Worm (Caenorhabditis elegans): ENCODE measurements around the gene ceh-30.

Gene ceh-30

ce11 chrX:3089894-3090414 is 26.6 kb downstream of the ceh-30 start (continued):
- TF ChIP-seq mef-2 (tag; optimal IDR thresholded peaks at IDR 0.05) (no peak), ztf-11 (tag; optimal IDR thresholded peaks at IDR 0.05) (no peak), snu-23 (GFP tag; optimal IDR thresholded peaks at IDR 0.05) (peak; percentile 66), isw-1 (GFP tag; IDR thresholded peaks at IDR 0.05) (no peak), elt-2 (tag; optimal IDR thresholded peaks at IDR 0.05) (peak; percentile 78), efl-3 (GFP tag; optimal IDR thresholded peaks at IDR 0.05) (no peak), C16A3.4 (tag; optimal IDR thresholded peaks at IDR 0.05) (no peak), Y116A8C.19 (tag; optimal IDR thresholded peaks at IDR 0.05; ENCODE audit: borderline replicate concordance) (no peak), lin-14 (GFP tag; optimal IDR thresholded peaks at IDR 0.05) (peak; percentile 90), egl-27 (tag; optimal IDR thresholded peaks at IDR 0.05) (no peak), C04F5.9 (tag; optimal IDR thresholded peaks at IDR 0.05) (no peak), nhr-84 (tag; optimal IDR thresholded peaks at IDR 0.05) (no peak), hpl-2 (GFP tag; optimal IDR thresholded peaks at IDR 0.05) (no peak), nhr-12 (tag; optimal IDR thresholded peaks at IDR 0.05) (no peak), unc-130 (tag; optimal IDR thresholded peaks at IDR 0.05) (peak; percentile 38), lin-15B (tag; optimal IDR thresholded peaks at IDR 0.05) (no peak), ama-1 (optimal IDR thresholded peaks at IDR 0.05) (no peak), zag-1 (tag; optimal IDR thresholded peaks at IDR 0.05) (no peak), lin-13 (GFP tag; optimal IDR thresholded peaks at IDR 0.05) (no peak), nhr-11 (tag; optimal IDR thresholded peaks at IDR 0.05) (no peak), unc-30 (tag; optimal IDR thresholded peaks at IDR 0.05) (no peak), elt-3 (tag; optimal IDR thresholded peaks at IDR 0.05) (peak in 5 of 6 experiments; percentile 25 to 72 (median 42)), lin-39 (tag; optimal IDR thresholded peaks at IDR 0.05) (no peak), jun-1 (tag; optimal IDR thresholded peaks at IDR 0.05) (no peak), hlh-17 (GFP tag; optimal IDR thresholded peaks at IDR 0.05; ENCODE audit: borderline replicate concordance) (no peak), ceh-90 (tag; optimal IDR thresholded peaks at IDR 0.05) (no peak), ceh-88 (GFP tag; IDR thresholded peaks at IDR 0.05) (peak; percentile 31; the same call in 1 of the 2 replicates), pag-3 (tag; optimal IDR thresholded peaks at IDR 0.05; ENCODE audit: borderline replicate concordance, insufficient read depth) (peak; percentile 24), tbx-2 (tag; optimal IDR thresholded peaks at IDR 0.05) (peak; percentile 54), ceh-82 (tag; optimal IDR thresholded peaks at IDR 0.05) (peak in 1 of 3 experiments; percentile 65), rnt-1 (tag; optimal IDR thresholded peaks at IDR 0.05) (peak; percentile 59), pax-3 (tag; optimal IDR thresholded peaks at IDR 0.05) (no peak), dsc-1 (tag; optimal IDR thresholded peaks at IDR 0.05) (peak; percentile 35), efl-1 (optimal IDR thresholded peaks at IDR 0.05) (peak; percentile 4 to 11), efl-1 (GFP tag; optimal IDR thresholded peaks at IDR 0.05 in 1 of 2) (peak in 1 of 2 experiments; percentile 92), mab-9 (GFP tag; IDR thresholded peaks at IDR 0.05) (no peak), lin-35 (GFP tag; optimal IDR thresholded peaks at IDR 0.05) (peak in 1 of 2 experiments; percentile 52), nhr-20 (tag; optimal IDR thresholded peaks at IDR 0.05) (peak; percentile 62), ceh-8 (GFP tag; optimal IDR thresholded peaks at IDR 0.05) (no peak), nhr-28 (tag; optimal IDR thresholded peaks at IDR 0.05) (no peak), swsn-7 (tag; optimal IDR thresholded peaks at IDR 0.05) (peak; percentile 40), fos-1 (tag; optimal IDR thresholded peaks at IDR 0.05) (no peak), nhr-77 (tag; optimal IDR thresholded peaks at IDR 0.05) (no peak), nhr-90 (tag; optimal IDR thresholded peaks at IDR 0.05; ENCODE audit: poor library complexity) (peak; percentile 35), sox-4 (tag; optimal IDR thresholded peaks at IDR 0.05) (no peak), aly-2 (tag; optimal IDR thresholded peaks at IDR 0.05) (no peak), lsy-2 (tag; optimal IDR thresholded peaks at IDR 0.05) (peak in 1 of 2 experiments; percentile 34), skn-1 (tag; optimal IDR thresholded peaks at IDR 0.05) (peak; percentile 34), mdl-1 (tag; optimal IDR thresholded peaks at IDR 0.05) (peak in 1 of 2 experiments; percentile 57), xbp-1 (tag; optimal IDR thresholded peaks at IDR 0.05) (no peak), unc-62 (GFP tag; optimal IDR thresholded peaks at IDR 0.05) (no peak), C34B4.2 (tag; optimal IDR thresholded peaks at IDR 0.05) (no peak), grh-1 (GFP tag; IDR thresholded peaks at IDR 0.05) (no peak)
